Worm (Caenorhabditis elegans): ENCODE results near the gene C54F6.3.
A peak's percentile ranks its signal among the peaks of the same experiment; 100 is the strongest.
"Not testable (repeated sequence)": the region's sequence is repeated elsewhere in the genome, so short reads cannot be mapped to it uniquely, and the experiment has no call there.

C54F6.3 gene

ce11 chrV:7548499-7548898, 15.5 kb downstream of the C54F6.3 start:
- TF ChIP-seq ceh-44 (GFP tag; IDR thresholded peaks at IDR 0.05) = peak; percentile 86
- TF ChIP-seq Y75B8A.6 (GFP tag; IDR thresholded peaks at IDR 0.05) = 0 out of 2 replicates have a peak, but pooled peaks have one; percentile 10
- TF ChIP-seq Y105C5A.15 (GFP tag; IDR thresholded peaks at IDR 0.05) = peak; percentile 87
- TF ChIP-seq ceh-20 (GFP tag; IDR thresholded peaks at IDR 0.05) = 0 out of 2 replicates have a peak, but pooled peaks have one; percentile 59
- peak; percentile 73 for TF ChIP-seq ZK337.2 (GFP tag; IDR thresholded peaks at IDR 0.05)
- peak; percentile 78 for TF ChIP-seq pha-4 (GFP tag; IDR thresholded peaks at IDR 0.05)
- TF ChIP-seq pha-4 (tag; optimal IDR thresholded peaks at IDR 0.05) = not testable (repeated sequence)
- peak; percentile 95 for TF ChIP-seq dmd-8 (GFP tag; IDR thresholded peaks at IDR 0.05)
- TF ChIP-seq nhr-41 (GFP tag; IDR thresholded peaks at IDR 0.05) = peak; percentile 73; the same call in 1 of the 2 replicates
- peak; percentile 85 for TF ChIP-seq vab-7 (GFP tag; IDR thresholded peaks at IDR 0.05)
- peak; percentile 81; the same call in 1 of the 2 replicates for TF ChIP-seq D1046.2 (GFP tag; IDR thresholded peaks at IDR 0.05)
- TF ChIP-seq lir-3 (tag; optimal IDR thresholded peaks at IDR 0.05) = peak; percentile 0
- TF ChIP-seq mxl-2 (GFP tag; conservative IDR thresholded peaks at IDR 0.05) = 0 out of 2 replicates have a peak, but pooled peaks have one; percentile 18
- peak; percentile 78; the same call in 1 of the 2 replicates for TF ChIP-seq Y48G9A.11 (GFP tag; IDR thresholded peaks at IDR 0.05)
- peak; percentile 85 for TF ChIP-seq arid-1 (GFP tag; conservative IDR thresholded peaks at IDR 0.05)
- TF ChIP-seq lim-7 (GFP tag; IDR thresholded peaks at IDR 0.05) = peak; percentile 90
- TF ChIP-seq dmd-9 (GFP tag; IDR thresholded peaks at IDR 0.05) = peak; percentile 76
- TF ChIP-seq php-3 (GFP tag; IDR thresholded peaks at IDR 0.05) = 0 out of 2 replicates have a peak, but pooled peaks have one; percentile 39
- peak in 1 of 2 experiments; percentile 76; a peak in 1 of 4 replicates for TF ChIP-seq madf-5 (GFP tag; IDR thresholded peaks at IDR 0.05)
- peak; percentile 91 for TF ChIP-seq snpc-1.2 (GFP tag; IDR thresholded peaks at IDR 0.05)
- TF ChIP-seq lin-1 (GFP tag; IDR thresholded peaks at IDR 0.05) = peak; percentile 85
- peak; percentile 66; the same call in 1 of the 2 replicates for TF ChIP-seq tra-1 (GFP tag; IDR thresholded peaks at IDR 0.05)
- TF ChIP-seq nhr-42 (GFP tag; IDR thresholded peaks at IDR 0.05) = peak; percentile 62; the same call in 1 of the 2 replicates
- TF ChIP-seq F26F4.8 (GFP tag; conservative IDR thresholded peaks at IDR 0.05) = peak; percentile 95
- TF ChIP-seq mdt-29 (GFP tag; IDR thresholded peaks at IDR 0.05) = peak; percentile 71; the same call in 1 of the 2 replicates
- TF ChIP-seq madf-9 (GFP tag; conservative IDR thresholded peaks at IDR 0.05) = peak; percentile 74
- peak; percentile 79 for TF ChIP-seq F44E2.7 (GFP tag; IDR thresholded peaks at IDR 0.05)

ce11 chrV:7551821-7552220, 18.8 kb downstream of the C54F6.3 start, which contains the start of gene F19F10.3:
TSS of gene F19F10.3 (plus strand) at chrV:7552121.
- TF ChIP-seq madf-5 (GFP tag; IDR thresholded peaks at IDR 0.05) (no peak), nhr-102 (tag; optimal IDR thresholded peaks at IDR 0.05) (no peak), fos-1 (tag; optimal IDR thresholded peaks at IDR 0.05) (no peak), mdl-1 (tag; optimal IDR thresholded peaks at IDR 0.05) (no peak), daf-12 (tag; optimal IDR thresholded peaks at IDR 0.05) (no peak), zfp-2 (tag; optimal IDR thresholded peaks at IDR 0.05) (no peak), unc-39 (tag; optimal IDR thresholded peaks at IDR 0.05) (no peak), hif-1 (tag; optimal IDR thresholded peaks at IDR 0.05) (no peak), sdz-12 (GFP tag; optimal IDR thresholded peaks at IDR 0.05) (no peak), nhr-28 (tag; optimal IDR thresholded peaks at IDR 0.05) (no peak), snpc-4 (tag; optimal IDR thresholded peaks at IDR 0.05) (no peak)

ce11 chrV:7553873-7554362, 20.9 kb downstream of the C54F6.3 start, which contains the start of gene ttr-10:
TSS of gene ttr-10 (minus strand) at chrV:7553923.
- TF ChIP-seq unc-62 (GFP tag; optimal IDR thresholded peaks at IDR 0.05 in 1 of 2) (peak in 1 of 2 experiments; percentile 95), unc-62 (tag; optimal IDR thresholded peaks at IDR 0.05) (no peak), nhr-111 (GFP tag; optimal IDR thresholded peaks at IDR 0.05) (no peak), aha-1 (tag) (peak; percentile 1)

All from whole organism, L4 larva.